Fruit fly (Drosophila melanogaster) whole organism, prepupa: ENCODE measurements around the gene CG42266.

ENCODE experiments used
- Blimp-1 ChIP-seq: fragments of 200-800 bp; sonication (Bioruptor generic); optimal IDR thresholded peaks from 3 replicates; lab custom pipeline; 2017; ENCODE audit warnings: missing biosample characterization, missing genetic modification characterization, mild to moderate bottlenecking, moderate library complexity, missing genetic modification reagents
- CG4318 ChIP-seq: fragments of 200-800 bp; sonication (Bioruptor generic); optimal IDR thresholded peaks from 3 replicates; lab custom pipeline; 2017; ENCODE audit warnings: missing biosample characterization, mild to moderate bottlenecking, missing genetic modification characterization
- CG9139 ChIP-seq: fragments of 200-800 bp; sonication (Bioruptor generic); optimal IDR thresholded peaks from 3 replicates; lab custom pipeline; 2017; ENCODE audit warnings: missing biosample characterization, mild to moderate bottlenecking, missing genetic modification characterization
- Eip75B ChIP-seq: fragments of 200-800 bp; sonication (Bioruptor generic); optimal IDR thresholded peaks from 3 replicates; lab custom pipeline; 2016; ENCODE audit warnings: missing biosample characterization, missing genetic modification characterization
- Gug ChIP-seq: fragments of 200-800 bp; sonication (Bioruptor generic); IDR thresholded peaks from 2 replicates; pipeline ENCODE4 v1.3.6; 2022; ENCODE audit warnings: missing biosample characterization, missing genetic modification characterization
- achi ChIP-seq: fragments of 200-800 bp; sonication (Bioruptor generic); optimal IDR thresholded peaks from 3 replicates; lab custom pipeline; 2016; ENCODE audit warnings: missing biosample characterization, missing genetic modification characterization
- fkh ChIP-seq: fragments of 200-800 bp; sonication (Bioruptor generic); optimal IDR thresholded peaks from 3 replicates; lab custom pipeline; 2017; ENCODE audit warnings: missing biosample characterization, mild to moderate bottlenecking, missing genetic modification characterization, moderate library complexity

dm6 chr2L:16352585-16353580, 12.7 kb upstream of the CG42266 start, which contains the start of the genes Hyls1, chif and CG4455:
- TF ChIP-seq Eip75B (no peak), CG4318 (GFP tag; lab: Kevin White, UChicago) (no peak), Blimp-1 (GFP tag; lab: Kevin White, UChicago) (no peak), CG9139 (no peak), fkh (GFP tag; lab: Kevin White, UChicago) (no peak), achi (GFP tag; lab: Kevin White, UChicago) (peak; percentile 46), Gug (GFP tag; lab: Robert Waterston, UW) (no peak)
